Fruit fly (Drosophila melanogaster): ENCODE measurements around the gene Sol1.

Sol1 gene

DNA sequence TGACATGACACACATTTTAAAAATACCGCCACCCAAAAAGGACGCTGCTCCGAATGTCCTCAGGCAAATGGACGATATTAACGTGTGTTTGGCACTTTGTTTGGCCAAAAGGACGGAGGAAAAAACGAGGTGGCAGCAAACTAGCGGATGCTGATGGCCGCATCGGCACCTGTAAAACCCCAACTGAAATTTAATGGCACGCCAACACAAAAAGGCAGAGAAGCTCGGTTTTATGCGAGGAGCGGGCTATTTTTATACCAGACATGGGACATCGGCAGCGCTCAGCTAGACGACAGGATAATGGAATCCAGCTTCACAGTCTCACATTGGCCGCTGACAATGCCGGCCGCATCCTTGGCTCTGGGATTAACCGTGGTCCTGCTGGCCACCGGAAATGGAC is at the start of gene Sol1:
TSS of gene Sol1 (plus strand) at position 301 of the 400 bp plus-strand sequence.
- TF ChIP-seq noc (tag; optimal IDR thresholded peaks at IDR 0.05) = no peak

- no peak for TF ChIP-seq noc (tag; optimal IDR thresholded peaks at IDR 0.05)
These were observed 44.7 kb upstream of the Sol1 start, which contains the start of gene Sgsf for dm6 chr3R:12341374-12341773. Sgsf (plus strand) TSS chr3R:12341674.

dm6 chr3R:12344914-12345549 is 41.0 kb upstream of the Sol1 start:
- no peak for TF ChIP-seq noc (tag; optimal IDR thresholded peaks at IDR 0.05)

DNA sequence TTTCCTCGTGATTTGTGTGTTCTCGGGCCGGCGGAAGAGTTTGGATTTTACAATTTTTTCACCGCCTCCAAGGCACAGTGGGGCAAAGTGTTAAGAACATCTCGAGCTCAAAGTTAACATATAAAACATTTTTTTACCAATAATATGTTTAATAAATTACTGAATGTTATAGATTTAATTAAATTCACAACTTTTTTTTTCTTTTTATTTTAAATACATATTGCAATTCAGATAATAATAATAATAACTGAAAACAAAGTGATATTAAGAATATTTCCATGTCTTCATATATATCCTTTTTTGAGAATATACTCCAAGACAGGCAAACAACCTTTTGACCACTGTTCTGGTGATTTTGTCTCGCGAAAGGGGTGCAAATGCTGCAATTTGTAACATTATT is 40.1 kb upstream of the Sol1 start:
- no peak for TF ChIP-seq noc (tag; optimal IDR thresholded peaks at IDR 0.05)

dm6 chr3R:12347659-12348058 is 38.4 kb upstream of the Sol1 start:
- TF ChIP-seq noc (tag; optimal IDR thresholded peaks at IDR 0.05) = no peak

- TF ChIP-seq noc (tag; optimal IDR thresholded peaks at IDR 0.05) = no peak
These were observed 35.6 kb upstream of the Sol1 start, which contains the start of gene CG10038 for dm6 chr3R:12350497-12350896. CG10038 (minus strand) TSS chr3R:12350644.

DNA sequence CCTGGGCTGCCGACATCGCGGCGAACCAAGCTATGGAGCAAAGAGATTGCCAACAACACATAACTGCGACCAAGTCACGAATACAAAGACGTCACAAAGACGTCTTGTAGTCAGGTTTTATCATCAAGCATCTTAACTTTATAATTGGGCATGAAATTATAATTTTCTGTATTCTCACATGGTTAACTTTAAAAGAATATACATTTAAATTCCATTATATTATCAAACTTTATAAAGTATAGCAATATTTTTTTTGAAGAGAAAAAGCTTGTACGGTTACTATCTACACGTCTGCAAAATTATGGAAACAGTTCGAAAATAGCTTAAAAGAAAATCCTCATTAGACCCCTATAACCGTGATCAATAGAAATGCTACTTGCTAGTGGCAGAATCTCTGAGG is 34.0 kb upstream of the Sol1 start, which contains the start of gene CG10041:
TSS of gene CG10041 (minus strand) at position 101 of the 400 bp plus-strand sequence.
- no peak for TF ChIP-seq noc (tag; optimal IDR thresholded peaks at IDR 0.05)

dm6 chr3R:12356044-12356443 is 30.0 kb upstream of the Sol1 start, which contains the start of gene MBD-R2:
MBD-R2 (minus strand) TSS chr3R:12356265.
- TF ChIP-seq noc (tag; optimal IDR thresholded peaks at IDR 0.05) = no peak

dm6 chr3R:12359837-12360236 is 26.2 kb upstream of the Sol1 start, which contains the start of gene CG4115:
CG4115 (plus strand) TSS chr3R:12360008.
- TF ChIP-seq noc (tag; optimal IDR thresholded peaks at IDR 0.05) = no peak

DNA sequence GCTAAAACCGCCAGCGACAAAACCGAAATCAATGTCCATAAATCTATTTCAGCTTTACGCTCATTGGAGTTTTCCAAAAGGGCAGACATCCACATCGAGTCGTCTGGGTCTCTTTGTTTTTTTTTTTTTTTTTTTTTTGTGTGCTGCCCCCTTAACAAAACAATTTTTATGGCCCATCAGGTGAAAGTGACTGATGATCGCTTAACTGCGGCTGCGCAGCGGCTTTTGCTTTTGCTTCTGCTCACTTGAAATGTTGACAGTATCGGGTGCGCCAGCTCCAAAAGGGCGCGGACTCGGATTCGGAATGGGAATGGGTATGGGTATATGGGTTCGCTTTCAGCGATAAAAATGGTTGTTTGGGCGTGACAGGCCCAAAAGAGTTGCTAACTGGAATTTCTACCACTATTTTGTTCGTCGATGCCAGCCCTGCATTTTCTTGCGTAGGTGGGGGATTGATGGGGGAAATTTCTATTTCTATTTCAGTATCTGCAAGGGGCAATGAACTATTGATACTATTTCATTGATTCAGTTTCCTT is 24.0 kb upstream of the Sol1 start:
- TF ChIP-seq noc (tag; optimal IDR thresholded peaks at IDR 0.05) = no peak

dm6 chr3R:12363544-12363943 is 22.5 kb upstream of the Sol1 start:
- no peak for TF ChIP-seq noc (tag; optimal IDR thresholded peaks at IDR 0.05)

DNA sequence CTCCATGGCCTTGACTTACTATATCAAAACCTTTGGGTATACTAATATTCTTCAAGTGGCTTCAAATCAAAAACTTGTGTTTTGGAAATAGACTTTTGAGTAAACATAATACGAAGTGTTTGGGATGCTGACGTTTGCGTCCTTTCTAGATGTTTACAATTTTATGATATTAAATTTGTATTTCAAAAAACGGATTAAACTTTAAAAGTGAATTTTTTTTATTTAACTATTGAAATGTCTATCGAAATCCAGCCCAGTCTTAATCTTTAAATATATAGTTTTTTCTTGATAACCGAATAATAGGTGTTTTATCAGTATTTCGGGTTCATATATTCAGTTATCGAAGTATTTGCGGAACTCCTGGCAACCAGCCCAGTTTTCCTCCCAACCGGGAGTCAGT is 21.5 kb upstream of the Sol1 start, which contains the start of gene Tim17a1:
TSS of gene Tim17a1 (minus strand) at position 101 of the 400 bp plus-strand sequence.
- no peak for TF ChIP-seq noc (tag; optimal IDR thresholded peaks at IDR 0.05)

DNA sequence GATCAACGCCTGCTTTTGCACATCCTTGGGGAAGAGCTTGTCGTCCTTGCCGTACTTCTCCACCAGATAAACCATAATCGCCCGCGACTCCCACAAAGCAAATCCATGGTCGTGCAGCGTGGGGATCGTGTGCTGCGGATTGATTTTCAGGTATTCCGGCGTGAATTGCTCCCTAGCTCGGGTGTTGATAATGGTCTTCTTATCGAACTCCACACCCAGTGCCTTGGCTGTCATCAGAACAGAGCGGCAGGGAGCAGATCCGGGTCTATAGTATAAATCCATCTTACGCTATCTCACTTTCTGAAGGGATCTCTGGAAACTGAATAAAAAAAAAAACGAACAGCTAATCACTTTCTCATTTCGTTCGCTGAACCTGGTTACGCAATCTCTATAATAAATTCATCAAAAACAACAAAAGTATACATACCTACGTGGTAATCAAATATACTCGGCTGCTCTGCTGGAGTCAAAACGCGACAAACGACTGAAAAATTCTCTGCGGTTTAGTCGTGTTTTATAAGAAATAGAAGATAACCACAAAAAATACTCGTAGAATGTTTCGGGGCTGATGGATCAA is 20.7 kb upstream of the Sol1 start, which contains the start of gene GstD10:
TSS of gene GstD10 (minus strand) at position 472 of the 577 bp plus-strand sequence.
- TF ChIP-seq noc (tag; optimal IDR thresholded peaks at IDR 0.05) = peak; percentile 46

- no peak for TF ChIP-seq noc (tag; optimal IDR thresholded peaks at IDR 0.05)
These were observed 20.2 kb upstream of the Sol1 start for dm6 chr3R:12365887-12366286.

- TF ChIP-seq noc (tag; optimal IDR thresholded peaks at IDR 0.05) = no peak
These were observed 18.6 kb upstream of the Sol1 start, which contains the start of gene GstD9 for dm6 chr3R:12367464-12367863. GstD9 (minus strand) TSS chr3R:12367564.

DNA sequence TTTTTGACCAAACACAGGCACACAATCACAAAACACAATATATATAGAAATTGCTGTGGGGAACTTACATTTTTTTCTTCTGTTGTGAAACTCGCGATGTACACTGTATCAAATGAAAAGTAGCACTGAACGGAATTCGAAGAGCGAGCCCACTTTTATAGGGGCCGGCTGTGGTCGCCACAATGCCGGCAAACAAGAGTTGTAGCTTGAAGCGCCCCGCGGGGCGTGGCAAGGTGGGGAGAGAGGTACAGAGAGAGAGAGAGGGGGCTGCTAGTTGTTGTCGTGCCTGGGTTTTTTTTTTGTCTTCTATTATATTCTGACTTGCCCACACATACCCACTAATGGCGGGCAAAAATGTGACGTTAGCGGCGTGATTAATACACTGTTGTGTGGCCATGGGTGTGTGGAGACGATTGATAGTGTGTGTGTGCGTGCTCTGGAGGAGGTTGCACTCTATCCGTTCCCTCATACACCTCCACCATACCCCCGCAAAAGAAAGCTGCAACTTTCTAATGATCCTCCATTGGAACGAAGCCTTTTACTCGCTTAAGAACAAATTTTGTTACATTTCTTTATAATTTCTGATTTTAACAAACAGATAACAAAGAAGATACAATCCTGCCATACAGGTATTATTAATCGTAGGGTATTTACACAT is 16.8 kb upstream of the Sol1 start, which contains the start of gene GstD1:
TSS of gene GstD1 (minus strand) at position 134 of the 658 bp plus-strand sequence.
- peak; percentile 87 for TF ChIP-seq noc (tag; optimal IDR thresholded peaks at IDR 0.05)

Measured in whole organism, larva.